Fruit fly (Drosophila melanogaster) whole organism, prepupa: Measurements from ENCODE around the gene Pdhb.

Experiments
- CG10631 ChIP-seq: fragments of 200-800 bp; sonication (Bioruptor generic); optimal IDR thresholded peaks from 2 replicates; lab custom pipeline; 2016; ENCODE audit warnings: missing biosample characterization, missing genetic modification characterization
- CG10669 ChIP-seq: fragments of 200-800 bp; sonication (Bioruptor generic); optimal IDR thresholded peaks from 3 replicates; lab custom pipeline; 2018; ENCODE audit warnings: missing biosample characterization, mild to moderate bottlenecking, missing genetic modification characterization, moderate library complexity
- CG11294 ChIP-seq: fragments of 200-800 bp; sonication (Bioruptor generic); IDR thresholded peaks from 2 replicates; pipeline ENCODE4 v1.3.6; 2022; ENCODE audit warnings: missing biosample characterization, missing genetic modification characterization
- CG11762 ChIP-seq: fragments of 200-800 bp; sonication (Bioruptor generic); optimal IDR thresholded peaks from 3 replicates; lab custom pipeline; 2016; ENCODE audit warnings: missing biosample characterization, missing genetic modification characterization; ENCODE audit not compliant: insufficient read depth
- CG11902 ChIP-seq: fragments of 200-800 bp; sonication (Bioruptor generic); optimal IDR thresholded peaks from 3 replicates; lab custom pipeline; 2016; ENCODE audit warnings: missing biosample characterization, missing genetic modification characterization
- CG1621 ChIP-seq: fragments of 200-800 bp; sonication (Bioruptor generic); optimal IDR thresholded peaks from 3 replicates; lab custom pipeline; 2018; ENCODE audit warnings: missing biosample characterization, mild to moderate bottlenecking, missing genetic modification characterization
- CG16779 ChIP-seq: fragments of 200-800 bp; sonication (Bioruptor generic); optimal IDR thresholded peaks from 3 replicates; lab custom pipeline; 2017; ENCODE audit warnings: missing biosample characterization, mild to moderate bottlenecking, missing genetic modification characterization
- CG3032 ChIP-seq: fragments of 200-800 bp; optimal IDR thresholded peaks from 2 replicates; lab custom pipeline; 2019; ENCODE audit warnings: missing biosample characterization, mild to moderate bottlenecking, missing genetic modification characterization, moderate library complexity
- CG31627 ChIP-seq: fragments of 200-800 bp; sonication (Bioruptor generic); optimal IDR thresholded peaks from 3 replicates; lab custom pipeline; 2016; ENCODE audit warnings: missing biosample characterization, missing genetic modification characterization
- CG32006 ChIP-seq: fragments of 200-800 bp; sonication (Bioruptor generic); optimal IDR thresholded peaks from 3 replicates; lab custom pipeline; 2017; ENCODE audit warnings: missing biosample characterization, mild to moderate bottlenecking, missing genetic modification characterization
- CG3919 ChIP-seq: fragments of 200-800 bp; sonication (Bioruptor generic); optimal IDR thresholded peaks from 3 replicates; lab custom pipeline; 2016; ENCODE audit warnings: missing biosample characterization, missing genetic modification characterization
- CG6163 ChIP-seq: fragments of 200-800 bp; sonication (Bioruptor generic); IDR thresholded peaks from 3 replicates; pipeline ENCODE4 v1.3.6; 2022; ENCODE audit warnings: missing biosample characterization, missing genetic modification characterization
- CG6276 ChIP-seq: fragments of 200-800 bp; sonication (Bioruptor generic); optimal IDR thresholded peaks from 2 replicates; lab custom pipeline; 2017; ENCODE audit warnings: missing biosample characterization, mild to moderate bottlenecking, missing genetic modification characterization
- CG6792 ChIP-seq: fragments of 200-800 bp; sonication (Bioruptor generic); optimal IDR thresholded peaks from 3 replicates; lab custom pipeline; 2016; ENCODE audit warnings: missing biosample characterization, missing genetic modification characterization
- CG6808 ChIP-seq: fragments of 200-800 bp; sonication (Bioruptor generic); optimal IDR thresholded peaks from 3 replicates; lab custom pipeline; 2017; ENCODE audit warnings: missing biosample characterization, missing genetic modification characterization, mild to moderate bottlenecking, moderate library complexity, missing genetic modification reagents
- CG6854 ChIP-seq: fragments of 200-800 bp; sonication (Bioruptor generic); optimal IDR thresholded peaks from 2 replicates; lab custom pipeline; 2017; ENCODE audit warnings: missing biosample characterization, mild to moderate bottlenecking, missing genetic modification characterization
- CG8319 ChIP-seq: fragments of 200-800 bp; sonication (Bioruptor generic); optimal IDR thresholded peaks from 3 replicates; lab custom pipeline; 2016; ENCODE audit warnings: missing biosample characterization, missing genetic modification characterization
- CG9139 ChIP-seq: fragments of 200-800 bp; sonication (Bioruptor generic); optimal IDR thresholded peaks from 3 replicates; lab custom pipeline; 2017; ENCODE audit warnings: missing biosample characterization, mild to moderate bottlenecking, missing genetic modification characterization
- Eip75B ChIP-seq: fragments of 200-800 bp; sonication (Bioruptor generic); optimal IDR thresholded peaks from 3 replicates; lab custom pipeline; 2016; ENCODE audit warnings: missing biosample characterization, missing genetic modification characterization
- Eip78C ChIP-seq: fragments of 200-800 bp; sonication (Bioruptor generic); peaks from one replicate; lab custom pipeline; 2016; ENCODE audit warnings: missing biosample characterization, missing genetic modification characterization
- Eip93F ChIP-seq: fragments of 200-800 bp; sonication (Bioruptor generic); optimal IDR thresholded peaks from 2 replicates; lab custom pipeline; 2016; ENCODE audit warnings: missing biosample characterization, mild to moderate bottlenecking, missing genetic modification characterization
- Ets21C ChIP-seq: fragments of 200-800 bp; sonication (Bioruptor generic); optimal IDR thresholded peaks from 3 replicates; lab custom pipeline; 2016; ENCODE audit warnings: missing biosample characterization, missing genetic modification characterization
- Ets96B ChIP-seq: fragments of 200-800 bp; optimal IDR thresholded peaks from 2 replicates; lab custom pipeline; 2019; ENCODE audit warnings: missing biosample characterization, mild to moderate bottlenecking, missing genetic modification characterization, moderate library complexity
- Gug ChIP-seq: fragments of 200-800 bp; sonication (Bioruptor generic); IDR thresholded peaks from 2 replicates; pipeline ENCODE4 v1.3.6; 2022; ENCODE audit warnings: missing biosample characterization, missing genetic modification characterization
- Hr38 ChIP-seq: sonication (Bioruptor generic); optimal IDR thresholded peaks from 2 replicates; lab custom pipeline; 2016; ENCODE audit warnings: missing biosample characterization, missing genetic modification characterization
- Hr39 ChIP-seq: fragments of 200-800 bp; sonication (Bioruptor generic); optimal IDR thresholded peaks from 2 replicates; lab custom pipeline; 2016; ENCODE audit warnings: missing biosample characterization, missing genetic modification characterization
- Lpt ChIP-seq: fragments of 200-800 bp; sonication (Bioruptor generic); optimal IDR thresholded peaks from 3 replicates; lab custom pipeline; 2016; ENCODE audit warnings: missing biosample characterization, missing genetic modification characterization
- Met ChIP-seq: fragments of 200-800 bp; sonication (Bioruptor generic); optimal IDR thresholded peaks from 3 replicates; lab custom pipeline; 2016; ENCODE audit warnings: missing biosample characterization, missing genetic modification characterization
- OdsH ChIP-seq: fragments of 200-800 bp; sonication (Bioruptor generic); optimal IDR thresholded peaks from 3 replicates; lab custom pipeline; 2016; ENCODE audit warnings: missing biosample characterization, missing genetic modification characterization
- Smox ChIP-seq: fragments of 200-800 bp; sonication (Bioruptor generic); optimal IDR thresholded peaks from 3 replicates; lab custom pipeline; 2016; ENCODE audit warnings: missing biosample characterization, missing genetic modification characterization
- Sox102F ChIP-seq: fragments of 200-800 bp; sonication (Bioruptor generic); optimal IDR thresholded peaks from 2 replicates; lab custom pipeline; 2016; ENCODE audit warnings: missing biosample characterization, mild to moderate bottlenecking, missing genetic modification characterization
- Sox14 ChIP-seq: fragments of 200-800 bp; sonication (Bioruptor generic); optimal IDR thresholded peaks from 3 replicates; lab custom pipeline; 2016; ENCODE audit warnings: missing biosample characterization, missing genetic modification characterization
- Sox15 ChIP-seq: fragments of 200-800 bp; sonication (Bioruptor generic); optimal IDR thresholded peaks from 3 replicates; lab custom pipeline; 2016; ENCODE audit warnings: missing biosample characterization, missing genetic modification characterization
- achi ChIP-seq: fragments of 200-800 bp; sonication (Bioruptor generic); optimal IDR thresholded peaks from 3 replicates; lab custom pipeline; 2016; ENCODE audit warnings: missing biosample characterization, missing genetic modification characterization
- cyc ChIP-seq: fragments of 200-800 bp; sonication (Bioruptor generic); optimal IDR thresholded peaks from 3 replicates; lab custom pipeline; 2016; ENCODE audit warnings: missing biosample characterization, missing genetic modification characterization
- dac ChIP-seq: fragments of 200-800 bp; sonication (Bioruptor generic); optimal IDR thresholded peaks from 2 replicates; lab custom pipeline; 2017; ENCODE audit warnings: missing biosample characterization, mild to moderate bottlenecking, missing genetic modification characterization
- dsx ChIP-seq: fragments of 200-800 bp; optimal IDR thresholded peaks from 3 replicates; lab custom pipeline; 2019; ENCODE audit warnings: missing biosample characterization, mild to moderate bottlenecking, missing genetic modification characterization, moderate library complexity; ENCODE audit not compliant: poor library complexity, severe bottlenecking
- esn ChIP-seq: fragments of 200-800 bp; sonication (Bioruptor generic); optimal IDR thresholded peaks from 2 replicates; lab custom pipeline; 2016; ENCODE audit warnings: missing biosample characterization, mild to moderate bottlenecking, missing genetic modification characterization, moderate library complexity
- fd59A ChIP-seq: fragments of 200-800 bp; sonication (Bioruptor generic); optimal IDR thresholded peaks from 2 replicates; lab custom pipeline; 2017; ENCODE audit warnings: missing biosample characterization, mild to moderate bottlenecking, missing genetic modification characterization, missing genetic modification reagents
- fkh ChIP-seq: fragments of 200-800 bp; sonication (Bioruptor generic); optimal IDR thresholded peaks from 3 replicates; lab custom pipeline; 2017; ENCODE audit warnings: missing biosample characterization, mild to moderate bottlenecking, missing genetic modification characterization, moderate library complexity
- lz ChIP-seq: fragments of 200-800 bp; sonication (Bioruptor generic); optimal IDR thresholded peaks from 3 replicates; lab custom pipeline; 2016; ENCODE audit warnings: missing biosample characterization, missing genetic modification characterization
- net ChIP-seq: fragments of 200-800 bp; sonication (Bioruptor generic); optimal IDR thresholded peaks from 3 replicates; lab custom pipeline; 2016; ENCODE audit warnings: missing biosample characterization, missing genetic modification characterization
- pdm3 ChIP-seq: fragments of 200-800 bp; sonication (Bioruptor generic); optimal IDR thresholded peaks from 3 replicates; lab custom pipeline; 2016; ENCODE audit warnings: missing biosample characterization, missing genetic modification characterization
- salr ChIP-seq, 2 experiments: fragments of 200-800 bp; sonication (Bioruptor generic); optimal IDR thresholded peaks; 3 replicates each; lab custom pipeline; 2016 to 2018; ENCODE audit warnings: missing biosample characterization in 2 of 2, missing genetic modification characterization in 2 of 2, mild to moderate bottlenecking in 1 of 2
- spab ChIP-seq: fragments of 200-800 bp; sonication (Bioruptor generic); optimal IDR thresholded peaks from 2 replicates; lab custom pipeline; 2017; ENCODE audit warnings: missing biosample characterization, mild to moderate bottlenecking, missing genetic modification characterization, missing genetic modification reagents
- ss ChIP-seq, 2 experiments: fragments of 200-800 bp; sonication (Bioruptor generic); optimal IDR thresholded peaks; 2 replicates in 1 of 2; 3 replicates in 1 of 2; lab custom pipeline; 2017 to 2018; ENCODE audit warnings: mild to moderate bottlenecking in 2 of 2, missing biosample characterization in 2 of 2, missing genetic modification characterization in 2 of 2, moderate library complexity in 1 of 2
- svp ChIP-seq: fragments of 200-800 bp; sonication (Bioruptor generic); peaks from one replicate; lab custom pipeline; 2016; ENCODE audit warnings: missing biosample characterization, missing genetic modification characterization
- topi ChIP-seq: fragments of 200-800 bp; sonication (Bioruptor generic); optimal IDR thresholded peaks from 3 replicates; lab custom pipeline; 2016; ENCODE audit warnings: missing biosample characterization, missing genetic modification characterization

Gene Pdhb

dm6 chr3R:29151621-29152092, 38.8 kb downstream of the Pdhb start, which contains the start of gene eIF2D (continued):
- peak; percentile 43 for TF ChIP-seq Hr39 (GFP tag; lab: Kevin White, UChicago)
- peak; percentile 7 for TF ChIP-seq fkh
- TF ChIP-seq CG11902 (GFP tag; lab: Kevin White, UChicago): no peak
- no peak for TF ChIP-seq pdm3 (GFP tag; lab: Kevin White, UChicago)
- TF ChIP-seq CG31627 (GFP tag; lab: Kevin White, UChicago): peak; percentile 62
- peak; percentile 67 for TF ChIP-seq topi (GFP tag; lab: Kevin White, UChicago)
- TF ChIP-seq ss (GFP tag; optimal IDR thresholded peaks at IDR 0.05; lab: Kevin White, UChicago): peak in 1 of 2 experiments; percentile 33

dm6 chr3R:29153197-29153644, 40.4 kb downstream of the Pdhb start, which contains the start of the genes Slbp and Rpn2:
Gene Slbp, minus strand, starts transcription at chr3R:29153266.
Gene Rpn2, plus strand, starts transcription at chr3R:29153524.
- TF ChIP-seq CG10631 (GFP tag; lab: Kevin White, UChicago) (no peak), Sox15 (GFP tag; lab: Kevin White, UChicago) (no peak), Met (GFP tag; lab: Kevin White, UChicago) (no peak), achi (GFP tag; lab: Kevin White, UChicago) (peak; percentile 19), CG10669 (no peak), CG3032 (peak; percentile 25), Lpt (GFP tag; lab: Kevin White, UChicago) (no peak), spab (GFP tag; lab: Kevin White, UChicago) (no peak), CG3919 (GFP tag; lab: Kevin White, UChicago) (peak; percentile 32), CG6163 (GFP tag; lab: Robert Waterston, UW) (no peak), CG16779 (no peak), topi (GFP tag; lab: Kevin White, UChicago) (peak; percentile 21), CG9139 (GFP tag; lab: Kevin White, UChicago) (no peak), esn (peak; percentile 64), lz (GFP tag; lab: Kevin White, UChicago) (peak; percentile 49), Smox (no peak), Hr38 (no peak), Eip78C (peak; percentile 44), svp (GFP tag; lab: Kevin White, UChicago) (no peak), CG1621 (tag; lab: Kevin White, UChicago) (peak; percentile 1), Ets96B (tag; lab: Kevin White, UChicago) (peak; percentile 29), CG11902 (GFP tag; lab: Kevin White, UChicago) (peak; percentile 17), Eip75B (peak; percentile 32), Ets21C (GFP tag; lab: Kevin White, UChicago) (no peak), dac (no peak), CG6808 (no peak), OdsH (GFP tag; lab: Kevin White, UChicago) (no peak), ss (GFP tag; optimal IDR thresholded peaks at IDR 0.05; lab: Kevin White, UChicago) (peak in 1 of 2 experiments; percentile 13), fkh (peak; percentile 22), CG32006 (no peak), CG6854 (GFP tag; lab: Kevin White, UChicago) (no peak), net (GFP tag; lab: Kevin White, UChicago) (no peak), dsx (no peak), salr (GFP tag; optimal IDR thresholded peaks at IDR 0.05; lab: Kevin White, UChicago) (no peak), pdm3 (GFP tag; lab: Kevin White, UChicago) (no peak), CG31627 (GFP tag; lab: Kevin White, UChicago) (peak; percentile 13), CG11294 (GFP tag; lab: Robert Waterston, UW) (no peak), CG8319 (no peak), Hr39 (GFP tag; lab: Kevin White, UChicago) (peak; percentile 15), CG6276 (no peak), Sox14 (GFP tag; lab: Kevin White, UChicago) (peak; percentile 81), Gug (no peak), CG11762 (GFP tag; lab: Kevin White, UChicago) (no peak), Sox102F (GFP tag; lab: Kevin White, UChicago) (no peak), cyc (GFP tag; lab: Kevin White, UChicago) (peak; percentile 37), Eip93F (GFP tag; lab: Kevin White, UChicago) (no peak), CG6792 (GFP tag; lab: Kevin White, UChicago) (peak; percentile 23), fd59A (GFP tag; lab: Kevin White, UChicago) (no peak)
